Worm (Caenorhabditis elegans): ENCODE measurements around the gene R09F10.3.

The R09F10.3 gene

ce11 chrX:8308491-8308890 is 14.1 kb downstream of the R09F10.3 start:
- TF ChIP-seq nhr-80 (tag; optimal IDR thresholded peaks at IDR 0.05), result no peak
- TF ChIP-seq F22D6.2 (tag; optimal IDR thresholded peaks at IDR 0.05), result no peak
- TF ChIP-seq fkh-3 (tag; optimal IDR thresholded peaks at IDR 0.05), result no peak
- no peak for TF ChIP-seq cebp-2 (GFP tag; IDR thresholded peaks at IDR 0.05)
- TF ChIP-seq ztf-25 (GFP tag; IDR thresholded peaks at IDR 0.05), result no peak
- no peak for TF ChIP-seq zfh-2 (GFP tag; conservative IDR thresholded peaks at IDR 0.05)
- no peak for TF ChIP-seq lag-1 (GFP tag; IDR thresholded peaks at IDR 0.05)
- no peak for TF ChIP-seq C06A6.2 (GFP tag; conservative IDR thresholded peaks at IDR 0.05)
- TF ChIP-seq tlf-1 (GFP tag; optimal IDR thresholded peaks at IDR 0.05), result no peak
- TF ChIP-seq C17E4.6 (GFP tag; IDR thresholded peaks at IDR 0.05), result no peak
- no peak for TF ChIP-seq snpc-1.1 (tag; optimal IDR thresholded peaks at IDR 0.05; ENCODE audit: insufficient read depth)
- TF ChIP-seq Y56A3A.18 (GFP tag; IDR thresholded peaks at IDR 0.05), result no peak
- TF ChIP-seq madf-10 (tag; optimal IDR thresholded peaks at IDR 0.05), result no peak
- no peak for TF ChIP-seq aptf-3 (GFP tag; IDR thresholded peaks at IDR 0.05)
- TF ChIP-seq nfya-1 (tag; optimal IDR thresholded peaks at IDR 0.05; ENCODE audit: borderline replicate concordance, insufficient read depth), result no peak
- TF ChIP-seq gei-17 (GFP tag; optimal IDR thresholded peaks at IDR 0.05), result no peak
- TF ChIP-seq F10E7.11 (tag; optimal IDR thresholded peaks at IDR 0.05), result no peak
- no peak for TF ChIP-seq F57C9.4 (tag; optimal IDR thresholded peaks at IDR 0.05)
- no peak for TF ChIP-seq sptf-2 (GFP tag; optimal IDR thresholded peaks at IDR 0.05)
- no peak for TF ChIP-seq Y53G8AR.9 (GFP tag; conservative IDR thresholded peaks at IDR 0.05)

- TF ChIP-seq F22D6.2 (tag; optimal IDR thresholded peaks at IDR 0.05) (no peak), hsf-1 (GFP tag; IDR thresholded peaks at IDR 0.05) (no peak), F57A8.1 (GFP tag; optimal IDR thresholded peaks at IDR 0.05) (no peak), ceh-91 (GFP tag; IDR thresholded peaks at IDR 0.05) (no peak), tbp1 (GFP tag; optimal IDR thresholded peaks at IDR 0.05) (no peak)
Observed at ce11 chrX:8310747-8311146, 16.3 kb downstream of the R09F10.3 start.

- TF ChIP-seq F55B11.4 (tag; optimal IDR thresholded peaks at IDR 0.05; ENCODE audit: borderline replicate concordance, insufficient read depth) (no peak), ceh-100 (GFP tag; IDR thresholded peaks at IDR 0.05) (no peak), ztf-3 (GFP tag; optimal IDR thresholded peaks at IDR 0.05) (no peak), ceh-79 (tag; optimal IDR thresholded peaks at IDR 0.05) (no peak), nhr-120 (GFP tag; IDR thresholded peaks at IDR 0.05) (no peak), ztf-22 (GFP tag; optimal IDR thresholded peaks at IDR 0.05) (no peak), ceh-40 (GFP tag; IDR thresholded peaks at IDR 0.05) (no peak)
Observed at ce11 chrX:8311590-8311989, 17.2 kb downstream of the R09F10.3 start.

DNA sequence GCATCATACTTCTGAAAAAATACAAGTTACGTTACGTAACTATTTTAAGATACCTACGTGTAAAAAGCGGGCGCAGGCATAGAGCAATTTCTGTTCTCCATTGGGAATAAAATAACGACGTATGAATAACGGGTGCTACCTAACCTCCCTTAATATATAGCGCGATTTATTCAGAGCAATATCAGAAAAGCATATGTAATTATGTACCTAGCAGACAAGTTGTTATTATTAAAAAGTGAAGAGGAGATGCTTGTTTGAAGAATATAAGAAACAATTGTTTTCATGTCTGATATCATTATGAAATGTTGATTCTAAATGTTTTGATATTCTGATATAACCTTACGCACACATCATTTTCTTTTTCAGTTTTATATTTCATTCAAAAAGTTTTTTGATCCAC is 24.5 kb downstream of the R09F10.3 start, which contains the start of gene srh-11:
Gene srh-11 (minus strand): TSS at position 101 of the 400 bp plus-strand sequence.
- TF ChIP-seq ama-1 (optimal IDR thresholded peaks at IDR 0.05) (no peak), ama-1 (GFP tag; optimal IDR thresholded peaks at IDR 0.05) (no peak)

ce11 chrX:8320889-8321288 is 26.5 kb downstream of the R09F10.3 start, which contains the start of gene pqn-57:
pqn-57 (minus strand) TSS chrX:8320989.
- TF ChIP-seq ZK185.1 (tag; optimal IDR thresholded peaks at IDR 0.05; ENCODE audit: poor library complexity, severe bottlenecking), result no peak
- TF ChIP-seq chd-7 (tag; optimal IDR thresholded peaks at IDR 0.05), result no peak
- TF ChIP-seq akir-1 (GFP tag; optimal IDR thresholded peaks at IDR 0.05), result no peak
- no peak for TF ChIP-seq nhr-27 (tag; optimal IDR thresholded peaks at IDR 0.05)
- TF ChIP-seq snpc-1.3 (tag; optimal IDR thresholded peaks at IDR 0.05; ENCODE audit: insufficient read depth), result no peak
- no peak for TF ChIP-seq zfh-2 (GFP tag; conservative IDR thresholded peaks at IDR 0.05)
- TF ChIP-seq die-1 (tag; optimal IDR thresholded peaks at IDR 0.05), result no peak
- no peak for TF ChIP-seq egl-44 (GFP tag; IDR thresholded peaks at IDR 0.05)
- TF ChIP-seq B0035.1 (tag; optimal IDR thresholded peaks at IDR 0.05), result no peak
- TF ChIP-seq unc-130 (GFP tag; optimal IDR thresholded peaks at IDR 0.05), result no peak
- TF ChIP-seq hmg-1.2 (GFP tag; IDR thresholded peaks at IDR 0.05), result no peak
- TF ChIP-seq ztf-28 (GFP tag; IDR thresholded peaks at IDR 0.05), result no peak
- TF ChIP-seq aptf-3 (GFP tag; IDR thresholded peaks at IDR 0.05), result no peak
- TF ChIP-seq nfyb-1 (GFP tag; IDR thresholded peaks at IDR 0.05), result no peak
